Fruit fly (Drosophila melanogaster) whole organism, embryonic: ENCODE results near the gene Idua.
A peak's percentile ranks its signal among the peaks of the same experiment; 100 is the strongest.

ENCODE experiments used
- Adf1 ChIP-seq: fragments of 200-800 bp; sonication (Bioruptor generic); IDR thresholded peaks from 2 replicates; pipeline ENCODE4 v1.3.6; 2022; ENCODE audit warnings: missing biosample characterization, missing genetic modification characterization
- CG10654 ChIP-seq: fragments of 200-800 bp; sonication (Bioruptor generic); optimal IDR thresholded peaks from 2 replicates; lab custom pipeline; 2016; ENCODE audit warnings: missing biosample characterization, missing genetic modification characterization
- CG12659 ChIP-seq: fragments of 200-800 bp; sonication (Bioruptor generic); optimal IDR thresholded peaks from 3 replicates; lab custom pipeline; 2017; ENCODE audit warnings: mild to moderate bottlenecking, missing biosample characterization, missing genetic modification reagents, missing genetic modification characterization
- CG13624 ChIP-seq: fragments of 200-800 bp; sonication (Bioruptor generic); optimal IDR thresholded peaks from 2 replicates; lab custom pipeline; 2016; ENCODE audit warnings: missing biosample characterization, missing genetic modification characterization
- CG14667 ChIP-seq: fragments of 200-800 bp; sonication (Bioruptor generic); IDR thresholded peaks from 2 replicates; pipeline ENCODE4 v1.3.6; 2022; ENCODE audit warnings: missing biosample characterization, missing genetic modification characterization
- CG15601 ChIP-seq: fragments of 200-800 bp; sonication (Bioruptor generic); optimal IDR thresholded peaks from 3 replicates; lab custom pipeline; 2019; ENCODE audit warnings: missing biosample characterization, mild to moderate bottlenecking, missing genetic modification characterization, moderate library complexity
- CG1603 ChIP-seq: fragments of 200-800 bp; sonication (Bioruptor generic); optimal IDR thresholded peaks from 2 replicates; lab custom pipeline; 2019; ENCODE audit warnings: missing biosample characterization, mild to moderate bottlenecking, missing genetic modification characterization, moderate library complexity
- CG1792 ChIP-seq: fragments of 200-800 bp; sonication (Bioruptor generic); optimal IDR thresholded peaks from 2 replicates; lab custom pipeline; 2016; ENCODE audit warnings: missing biosample characterization, missing genetic modification characterization
- CG18011 ChIP-seq: fragments of 200-800 bp; sonication (Bioruptor generic); optimal IDR thresholded peaks from 2 replicates; lab custom pipeline; 2017; ENCODE audit warnings: missing biosample characterization, missing genetic modification characterization, mild to moderate bottlenecking, moderate library complexity, missing genotype
- CG18764 ChIP-seq: fragments of 200-800 bp; sonication (Bioruptor generic); optimal IDR thresholded peaks from 3 replicates; lab custom pipeline; 2016; ENCODE audit warnings: missing biosample characterization, missing genetic modification characterization
- CG2116 ChIP-seq: fragments of 200-800 bp; sonication (Bioruptor generic); optimal IDR thresholded peaks from 3 replicates; lab custom pipeline; 2018; ENCODE audit warnings: missing biosample characterization, mild to moderate bottlenecking, missing genetic modification characterization
- CG6683 ChIP-seq: fragments of 200-800 bp; sonication (Bioruptor generic); optimal IDR thresholded peaks from 2 replicates; lab custom pipeline; 2017; ENCODE audit warnings: missing biosample characterization, mild to moderate bottlenecking, missing genetic modification characterization, missing genetic modification reagents
- CG6689 ChIP-seq: fragments of 200-800 bp; sonication (Bioruptor generic); IDR thresholded peaks from 2 replicates; pipeline ENCODE4 v1.3.6; 2022; ENCODE audit warnings: missing biosample characterization, missing genetic modification characterization
- CG7372 ChIP-seq: fragments of 200-800 bp; sonication (Bioruptor generic); IDR thresholded peaks from 2 replicates; pipeline ENCODE4 v1.3.6; 2022; ENCODE audit warnings: missing biosample characterization, missing genetic modification characterization
- CG7745 ChIP-seq: fragments of 200-800 bp; sonication (Bioruptor generic); optimal IDR thresholded peaks from 2 replicates; lab custom pipeline; 2018; ENCODE audit warnings: missing biosample characterization, mild to moderate bottlenecking, missing genetic modification characterization, moderate library complexity
- CG9437 ChIP-seq: fragments of 200-800 bp; sonication (Bioruptor generic); optimal IDR thresholded peaks from 2 replicates; lab custom pipeline; 2018; ENCODE audit warnings: missing biosample characterization, mild to moderate bottlenecking, missing genetic modification characterization
- CTCF ChIP-seq: fragments of 200-800 bp; sonication (Bioruptor generic); optimal IDR thresholded peaks from 2 replicates; lab custom pipeline; 2017; ENCODE audit warnings: missing biosample characterization, mild to moderate bottlenecking, missing genetic modification characterization, moderate library complexity
- D19A ChIP-seq: fragments of 200-800 bp; optimal IDR thresholded peaks from 3 replicates; lab custom pipeline; 2019; ENCODE audit warnings: missing biosample characterization, mild to moderate bottlenecking, missing genetic modification characterization, moderate library complexity
- Dad ChIP-seq: fragments of 200-800 bp; sonication (Bioruptor generic); optimal IDR thresholded peaks from 3 replicates; lab custom pipeline; 2016; ENCODE audit warnings: missing biosample characterization, missing genetic modification characterization
- Dp ChIP-seq: fragments of 200-800 bp; sonication (Bioruptor generic); optimal IDR thresholded peaks from 2 replicates; lab custom pipeline; 2018; ENCODE audit warnings: missing biosample characterization, mild to moderate bottlenecking, missing genetic modification characterization, moderate library complexity
- E2f2 ChIP-seq: fragments of 200-800 bp; sonication (Bioruptor generic); IDR thresholded peaks from 2 replicates; pipeline ENCODE4 v1.3.6; 2022; ENCODE audit warnings: missing biosample characterization, missing genetic modification characterization
- Ets65A ChIP-seq: fragments of 200-800 bp; sonication (Bioruptor generic); peaks from one replicate; lab custom pipeline; 2016; ENCODE audit warnings: missing biosample characterization, missing genetic modification characterization
- HLHmδ ChIP-seq: fragments of 200-800 bp; sonication (Bioruptor generic); optimal IDR thresholded peaks from 2 replicates; lab custom pipeline; 2018; ENCODE audit warnings: missing biosample characterization, mild to moderate bottlenecking, missing genetic modification characterization, moderate library complexity
- HmgD ChIP-seq: fragments of 200-800 bp; sonication (Bioruptor generic); optimal IDR thresholded peaks from 3 replicates; lab custom pipeline; 2016; ENCODE audit warnings: missing biosample characterization, missing genetic modification characterization
- Med ChIP-seq: fragments of 200-800 bp; sonication (Bioruptor generic); peaks from one replicate; lab custom pipeline; 2016; ENCODE audit warnings: missing biosample characterization, missing genetic modification characterization, mild to moderate bottlenecking, inconsistent platforms, moderate library complexity
- Opbp ChIP-seq: fragments of 200-800 bp; sonication (Bioruptor generic); IDR thresholded peaks from 3 replicates; pipeline ENCODE4 v1.3.6; 2022; ENCODE audit warnings: missing biosample characterization, missing genetic modification characterization; ENCODE audit not compliant: partially characterized antibody
- Optix ChIP-seq: fragments of 200-800 bp; sonication (Bioruptor generic); IDR thresholded peaks from 3 replicates; pipeline ENCODE4 v1.3.6; 2022; ENCODE audit warnings: missing biosample characterization, missing genetic modification characterization
- Sin3A ChIP-seq: fragments of >200 bp; optimal IDR thresholded peaks from 2 replicates; lab custom pipeline; 2018
- Six4 ChIP-seq: fragments of 200-800 bp; sonication (Bioruptor generic); optimal IDR thresholded peaks from 2 replicates; lab custom pipeline; 2016; ENCODE audit warnings: missing biosample characterization, missing genetic modification characterization
- Tbp ChIP-seq: fragments of >200 bp; optimal IDR thresholded peaks from 2 replicates; lab custom pipeline; 2018; ENCODE audit warnings: missing biosample characterization, missing genetic modification characterization
- ab ChIP-seq: fragments of 200-800 bp; sonication (Bioruptor generic); optimal IDR thresholded peaks from 2 replicates; lab custom pipeline; 2016; ENCODE audit warnings: missing biosample characterization, missing genetic modification characterization
- ap ChIP-seq: fragments of 200-800 bp; sonication (Bioruptor generic); IDR thresholded peaks from 2 replicates; pipeline ENCODE4 v1.3.6; 2022; ENCODE audit warnings: missing biosample characterization, missing genetic modification characterization
- ara ChIP-seq: fragments of 200-800 bp; sonication (Bioruptor generic); IDR thresholded peaks from 2 replicates; pipeline ENCODE4 v1.3.6; 2022; ENCODE audit warnings: missing biosample characterization, missing genetic modification characterization
- bcd ChIP-seq: fragments of 200-800 bp; sonication (Bioruptor generic); optimal IDR thresholded peaks from 2 replicates; lab custom pipeline; 2017; ENCODE audit warnings: missing biosample characterization, mild to moderate bottlenecking, missing genetic modification characterization
- cato ChIP-seq: fragments of 200-800 bp; sonication (Bioruptor generic); optimal IDR thresholded peaks from 2 replicates; lab custom pipeline; 2016; ENCODE audit warnings: missing biosample characterization, missing genetic modification characterization, borderline replicate concordance
- eve ChIP-seq, 2 experiments: fragments of >200 bp; optimal IDR thresholded peaks; 2 replicates each; lab custom pipeline; 2017; ENCODE audit warnings: missing biosample characterization in 2 of 2, missing genetic modification characterization in 2 of 2
- fd102C ChIP-seq: fragments of 200-800 bp; sonication (Bioruptor generic); optimal IDR thresholded peaks from 2 replicates; lab custom pipeline; 2018; ENCODE audit warnings: missing biosample characterization, mild to moderate bottlenecking, missing genetic modification characterization, moderate library complexity
- gsb ChIP-seq: fragments of 200-800 bp; sonication (Bioruptor generic); IDR thresholded peaks from 2 replicates; pipeline ENCODE4 v1.3.6; 2022; ENCODE audit warnings: missing biosample characterization, missing genetic modification characterization
- inv ChIP-seq: fragments of 200-800 bp; sonication (Bioruptor generic); IDR thresholded peaks from 2 replicates; pipeline ENCODE4 v1.3.6; 2022; ENCODE audit warnings: missing biosample characterization, missing genetic modification characterization; ENCODE audit not compliant: partially characterized antibody
- knrl ChIP-seq: fragments of 200-800 bp; sonication (Bioruptor generic); IDR thresholded peaks from 3 replicates; pipeline ENCODE4 v1.3.6; 2022; ENCODE audit warnings: missing biosample characterization, missing genetic modification characterization; ENCODE audit not compliant: partially characterized antibody
- lilli ChIP-seq: fragments of 200-800 bp; sonication (Bioruptor generic); optimal IDR thresholded peaks from 3 replicates; lab custom pipeline; 2016; ENCODE audit warnings: missing biosample characterization, missing genetic modification characterization
- maf-S ChIP-seq: fragments of 200-800 bp; sonication (Bioruptor generic); optimal IDR thresholded peaks from 2 replicates; lab custom pipeline; 2016; ENCODE audit warnings: missing biosample characterization, missing genetic modification characterization
- nerfin-2 ChIP-seq: fragments of 200-800 bp; sonication (Bioruptor generic); IDR thresholded peaks from 2 replicates; pipeline ENCODE4 v1.3.6; 2022; ENCODE audit warnings: missing biosample characterization, missing genetic modification characterization; ENCODE audit not compliant: partially characterized antibody
- otp ChIP-seq: fragments of 200-800 bp; sonication (Bioruptor generic); IDR thresholded peaks from 3 replicates; pipeline ENCODE4, ENCODE4 v1.3.6; 2022; ENCODE audit warnings: missing biosample characterization, missing genetic modification characterization
- pnt ChIP-seq: fragments of 200-800 bp; sonication (Bioruptor generic); optimal IDR thresholded peaks from 3 replicates; lab custom pipeline; 2016; ENCODE audit warnings: missing biosample characterization, missing genetic modification characterization
- prd ChIP-seq, 3 experiments: fragments of >200 bp in 2 of 3; fragments of 200-800 bp in 1 of 3; sonication (Bioruptor generic) in 1 of 3; optimal IDR thresholded peaks in 2 of 3; IDR thresholded peaks in 1 of 3; 2 replicates in 2 of 3; 3 replicates in 1 of 3; pipeline versions ENCODE4 v1.3.6 to Lab custom; 2017 to 2022; ENCODE audit warnings: missing biosample characterization in 1 of 3, missing genetic modification characterization in 1 of 3
- tup ChIP-seq: fragments of 200-800 bp; sonication (Bioruptor generic); optimal IDR thresholded peaks from 2 replicates; lab custom pipeline; 2016; ENCODE audit warnings: missing biosample characterization, mild to moderate bottlenecking, missing genetic modification characterization, moderate library complexity
- unpg ChIP-seq: fragments of 200-800 bp; sonication (Bioruptor generic); optimal IDR thresholded peaks from 3 replicates; lab custom pipeline; 2018; ENCODE audit warnings: missing biosample characterization, mild to moderate bottlenecking, missing genetic modification characterization, moderate library complexity
- yki ChIP-seq: fragments of >200 bp; optimal IDR thresholded peaks from 3 replicates; lab custom pipeline; 2018

The Idua gene

dm6 chr2L:11106562-11106962 lies 6.3 kb downstream of the Idua start, which contains the start of gene Reps (continued):
- TF ChIP-seq gsb (GFP tag; lab: Robert Waterston, UW) (peak; percentile 97), CG7372 (peak; percentile 99), bcd (peak; percentile 99), CG14667 (GFP tag; lab: Robert Waterston, UW) (peak; percentile 99), eve (GFP tag; optimal IDR thresholded peaks at IDR 0.05; lab: Kevin White, UChicago) (peak in 1 of 2 experiments; percentile 93), Opbp (GFP tag; lab: Robert Waterston, UW) (peak; percentile 15; the same call in 1 of the 3 replicates), CG13624 (peak; percentile 98), tup (peak; percentile 97), CG12659 (GFP tag; lab: Kevin White, UChicago) (peak; percentile 99), yki (lab: Kevin White, UChicago) (no peak)

- no peak for TF ChIP-seq CG1792 (GFP tag; lab: Kevin White, UChicago)
- peak in 1 of 2 experiments; percentile 12 for TF ChIP-seq prd (optimal IDR thresholded peaks at IDR 0.05; lab: Kevin White, UChicago)
- no peak for TF ChIP-seq prd (GFP tag; IDR thresholded peaks at IDR 0.05; lab: Robert Waterston, UW)
- TF ChIP-seq D19A (tag; lab: Kevin White, UChicago): no peak
- TF ChIP-seq Tbp (GFP tag; lab: Kevin White, UChicago): no peak
- no peak for TF ChIP-seq unpg (GFP tag; lab: Kevin White, UChicago)
- TF ChIP-seq CTCF (GFP tag; lab: Kevin White, UChicago): no peak
- TF ChIP-seq fd102C (GFP tag; lab: Kevin White, UChicago): no peak
- TF ChIP-seq Med (GFP tag; lab: Kevin White, UChicago): peak; percentile 61
- no peak for TF ChIP-seq CG18764 (GFP tag; lab: Kevin White, UChicago)
- no peak for TF ChIP-seq E2f2 (GFP tag; lab: Robert Waterston, UW)
- TF ChIP-seq CG9437 (GFP tag; lab: Kevin White, UChicago): no peak
- no peak for TF ChIP-seq lilli (GFP tag; lab: Kevin White, UChicago)
- TF ChIP-seq maf-S (GFP tag; lab: Kevin White, UChicago): no peak
- TF ChIP-seq, all 482 proteins: peak for 2
Measured at dm6 chr2L:11105320-11105719, 7.5 kb downstream of the Idua start.

dm6 chr2L:11100516-11101061 lies 12.3 kb downstream of the Idua start, which contains the start of gene Ge-1:
Gene Ge-1, minus strand, starts transcription at chr2L:11100888.
- TF ChIP-seq ap: no peak
- no peak for TF ChIP-seq ab (GFP tag; lab: Kevin White, UChicago)
- no peak for TF ChIP-seq CG10654 (GFP tag; lab: Kevin White, UChicago)
- peak; percentile 15; the same call in 1 of the 2 replicates for TF ChIP-seq Adf1
- no peak for TF ChIP-seq Optix (GFP tag; lab: Robert Waterston, UW)
- no peak for TF ChIP-seq CG7745
- no peak for TF ChIP-seq CG18011 (GFP tag; lab: Kevin White, UChicago)
- TF ChIP-seq Sin3A (lab: Kevin White, UChicago): peak; percentile 52
- no peak for TF ChIP-seq ara (GFP tag; lab: Robert Waterston, UW)
- peak; percentile 67 for TF ChIP-seq CG2116
- TF ChIP-seq HLHmδ: no peak
- peak; percentile 72 for TF ChIP-seq Ets65A (GFP tag; lab: Kevin White, UChicago)
- no peak for TF ChIP-seq cato (GFP tag; lab: Kevin White, UChicago)
- TF ChIP-seq CG1603 (tag; lab: Kevin White, UChicago): no peak
- TF ChIP-seq Dad (GFP tag; lab: Kevin White, UChicago): no peak
- TF ChIP-seq nerfin-2 (GFP tag; lab: Robert Waterston, UW): peak; percentile 40; the same call in 1 of the 2 replicates
- TF ChIP-seq otp (GFP tag; lab: Robert Waterston, UW): no peak
- no peak for TF ChIP-seq HmgD (GFP tag; lab: Kevin White, UChicago)
- no peak for TF ChIP-seq Six4
- peak; percentile 51 for TF ChIP-seq CG6689
- TF ChIP-seq Dp (GFP tag; lab: Kevin White, UChicago): peak; percentile 60
- TF ChIP-seq CG6683 (GFP tag; lab: Kevin White, UChicago): no peak
- TF ChIP-seq CG15601 (tag; lab: Kevin White, UChicago): no peak
- 0 out of 3 replicates have a peak, but pooled peaks have one; percentile 31 for TF ChIP-seq knrl (GFP tag; lab: Robert Waterston, UW)
- no peak for TF ChIP-seq pnt (GFP tag; lab: Kevin White, UChicago)
- 0 out of 2 replicates have a peak, but pooled peaks have one; percentile 20 for TF ChIP-seq inv (GFP tag; lab: Robert Waterston, UW)
